Worm (Caenorhabditis elegans) whole organism, young adult: ENCODE measurements around the gene col-14.
A peak's percentile ranks its signal among the peaks of the same experiment; 100 is the strongest.

Source experiments
- B0336.3 ChIP-seq: fragments of 200-800 bp; sonication (Bioruptor generic); IDR thresholded peaks from 2 replicates; pipeline ENCODE4 v1.3.6; 2022; ENCODE audit warnings: missing genetic modification characterization, missing compliant biosample characterization
- C17E4.6 ChIP-seq: fragments of 200-800 bp; sonication (Bioruptor generic); IDR thresholded peaks from 2 replicates; pipeline ENCODE4 v1.3.6; 2022; ENCODE audit warnings: missing genetic modification reagents, missing genetic modification characterization, missing compliant biosample characterization
- F22D6.2 ChIP-seq: sonication (generic microtip); optimal IDR thresholded peaks from 2 replicates; lab custom pipeline; 2016; ENCODE audit warnings: mild to moderate bottlenecking, missing genetic modification characterization, missing compliant biosample characterization
- F55B11.4 ChIP-seq: sonication (generic microtip); optimal IDR thresholded peaks from 2 replicates; lab custom pipeline; 2016; ENCODE audit warnings: missing compliant biosample characterization, missing genetic modification characterization, borderline replicate concordance; ENCODE audit not compliant: insufficient read depth
- F57C9.4 ChIP-seq: sonication (generic microtip); optimal IDR thresholded peaks from 2 replicates; lab custom pipeline; 2017; ENCODE audit warnings: mild to moderate bottlenecking, missing genetic modification characterization, missing compliant biosample characterization
- K11D2.4 ChIP-seq: fragments of 200-800 bp; sonication (Bioruptor generic); IDR thresholded peaks from 2 replicates; pipeline ENCODE4 v1.3.6; 2022; ENCODE audit warnings: missing genetic modification reagents, missing genetic modification characterization, missing compliant biosample characterization
- T26A5.8 ChIP-seq: sonication (generic microtip); optimal IDR thresholded peaks from 2 replicates; lab custom pipeline; 2016; ENCODE audit warnings: missing genetic modification characterization, missing compliant biosample characterization
- Y53F4B.3 ChIP-seq: fragments of 200-800 bp; sonication (Bioruptor generic); IDR thresholded peaks from 2 replicates; pipeline ENCODE4 v1.3.6; 2022; ENCODE audit warnings: missing genetic modification reagents, missing genetic modification characterization, missing compliant biosample characterization
- Y79H2A.3 ChIP-seq: fragments of 200-800 bp; sonication (Bioruptor generic); conservative IDR thresholded peaks from 2 replicates; pipeline ENCODE4 v1.3.6; 2022; ENCODE audit warnings: missing genetic modification reagents, missing genetic modification characterization, missing compliant biosample characterization
- akir-1 ChIP-seq: fragments of 200-800 bp; sonication (Bioruptor generic); optimal IDR thresholded peaks from 2 replicates; lab custom pipeline; 2018; ENCODE audit warnings: mild to moderate bottlenecking, missing genetic modification characterization, moderate library complexity, missing compliant biosample characterization
- ama-1 ChIP-seq, 3 experiments: fragments of 150-350 bp in 1 of 3; sonication (generic microtip) in 2 of 3; optimal IDR thresholded peaks; 2 replicates each; lab custom pipeline; 2014 to 2018; ENCODE audit warnings: missing biosample characterization in 2 of 3, missing genetic modification characterization in 2 of 3, missing genetic modification reagents in 2 of 3
- aptf-3 ChIP-seq: fragments of 200-800 bp; sonication (Bioruptor generic); IDR thresholded peaks from 2 replicates; pipeline ENCODE4 v1.3.6; 2022; ENCODE audit warnings: missing genetic modification characterization, missing compliant biosample characterization
- athp-1 ChIP-seq: sonication (generic microtip); optimal IDR thresholded peaks from 2 replicates; lab custom pipeline; 2017; ENCODE audit warnings: mild to moderate bottlenecking, missing genetic modification characterization, missing compliant biosample characterization
- attf-5 ChIP-seq: fragments of 200-800 bp; sonication (Bioruptor generic); optimal IDR thresholded peaks from 2 replicates; lab custom pipeline; 2018; ENCODE audit warnings: mild to moderate bottlenecking, missing genetic modification characterization, missing compliant biosample characterization
- attf-6 ChIP-seq: fragments of 200-800 bp; sonication (Bioruptor generic); IDR thresholded peaks from 2 replicates; pipeline ENCODE4 v1.3.6; 2022; ENCODE audit warnings: missing genetic modification reagents, missing genetic modification characterization, missing compliant biosample characterization
- bed-1 ChIP-seq: fragments of 200-800 bp; sonication (Bioruptor generic); IDR thresholded peaks from 2 replicates; pipeline ENCODE4 v1.3.6; 2022; ENCODE audit warnings: missing genetic modification reagents, missing genetic modification characterization, missing compliant biosample characterization
- bed-2 ChIP-seq: fragments of 200-800 bp; sonication (Bioruptor generic); IDR thresholded peaks from 2 replicates; pipeline ENCODE4 v1.3.6; 2022; ENCODE audit warnings: missing genetic modification reagents, missing genetic modification characterization, missing compliant biosample characterization
- ceh-100 ChIP-seq: fragments of 200-800 bp; sonication (Bioruptor generic); IDR thresholded peaks from 2 replicates; pipeline ENCODE4 v1.3.6; 2022; ENCODE audit warnings: missing genetic modification reagents, missing genetic modification characterization, missing compliant biosample characterization
- ceh-40 ChIP-seq: fragments of 200-800 bp; sonication (Bioruptor generic); IDR thresholded peaks from 2 replicates; pipeline ENCODE4 v1.3.6; 2022; ENCODE audit warnings: missing genetic modification characterization, missing compliant biosample characterization
- ceh-91 ChIP-seq: fragments of 200-800 bp; sonication (Bioruptor generic); IDR thresholded peaks from 2 replicates; pipeline ENCODE4 v1.3.6; 2022; ENCODE audit warnings: missing genetic modification reagents, missing genetic modification characterization, missing compliant biosample characterization
- chd-7 ChIP-seq: sonication (generic microtip); optimal IDR thresholded peaks from 2 replicates; lab custom pipeline; 2016; ENCODE audit warnings: mild to moderate bottlenecking, missing genetic modification characterization, moderate library complexity, missing compliant biosample characterization
- die-1 ChIP-seq: sonication (generic microtip); optimal IDR thresholded peaks from 2 replicates; lab custom pipeline; 2016; ENCODE audit warnings: missing genotype, mild to moderate bottlenecking, missing genetic modification characterization, missing compliant biosample characterization
- efl-1 ChIP-seq: fragments of 150-350 bp; optimal IDR thresholded peaks from 2 replicates; lab custom pipeline; 2014; ENCODE audit warnings: missing biosample characterization, missing genetic modification reagents, missing genetic modification characterization
- egrh-3 ChIP-seq: fragments of 200-800 bp; sonication (Bioruptor generic); IDR thresholded peaks from 2 replicates; pipeline ENCODE4 v1.3.6; 2022; ENCODE audit warnings: missing genetic modification reagents, missing genetic modification characterization, missing compliant biosample characterization
- fkh-3 ChIP-seq: sonication (generic microtip); optimal IDR thresholded peaks from 2 replicates; lab custom pipeline; 2016; ENCODE audit warnings: mild to moderate bottlenecking, missing genetic modification characterization, missing compliant biosample characterization
- gei-17 ChIP-seq: fragments of 200-800 bp; sonication (Bioruptor generic); optimal IDR thresholded peaks from 2 replicates; lab custom pipeline; 2018; ENCODE audit warnings: mild to moderate bottlenecking, missing genetic modification characterization, missing compliant biosample characterization
- hmg-20 ChIP-seq: fragments of 200-800 bp; sonication (Bioruptor generic); IDR thresholded peaks from 2 replicates; pipeline ENCODE4 v1.3.6; 2022; ENCODE audit warnings: missing genetic modification reagents, missing genetic modification characterization, missing compliant biosample characterization
- hrde-1 ChIP-seq: sonication (generic microtip); optimal IDR thresholded peaks from 2 replicates; lab custom pipeline; 2016; ENCODE audit warnings: missing genetic modification characterization, mild to moderate bottlenecking, missing compliant biosample characterization, moderate library complexity, missing genotype, missing genetic modification reagents, borderline replicate concordance
- hsf-1 ChIP-seq: fragments of 200-800 bp; sonication (Bioruptor generic); IDR thresholded peaks from 2 replicates; pipeline ENCODE4 v1.3.6; 2022; ENCODE audit warnings: missing genetic modification reagents, missing genetic modification characterization, missing compliant biosample characterization
- madf-6 ChIP-seq: fragments of 200-800 bp; sonication (Bioruptor generic); IDR thresholded peaks from 2 replicates; pipeline ENCODE4 v1.3.6; 2022; ENCODE audit warnings: missing genetic modification reagents, missing genetic modification characterization, missing compliant biosample characterization
- mel-28 ChIP-seq: sonication (generic microtip); optimal IDR thresholded peaks from 2 replicates; lab custom pipeline; 2016; ENCODE audit warnings: borderline replicate concordance, mild to moderate bottlenecking, missing genetic modification characterization, missing compliant biosample characterization
- nhr-179 ChIP-seq: sonication (generic microtip); optimal IDR thresholded peaks from 2 replicates; lab custom pipeline; 2016; ENCODE audit warnings: mild to moderate bottlenecking, missing genetic modification characterization, missing compliant biosample characterization
- nhr-27 ChIP-seq: fragments of 200-800 bp; sonication (Bioruptor generic); optimal IDR thresholded peaks from 2 replicates; lab custom pipeline; 2018; ENCODE audit warnings: mild to moderate bottlenecking, missing genetic modification characterization, moderate library complexity, missing compliant biosample characterization
- pha-4 ChIP-seq: fragments of 150-350 bp; sonication (generic microtip); optimal IDR thresholded peaks from 2 replicates; lab custom pipeline; 2014; ENCODE audit warnings: missing biosample characterization, missing genetic modification reagents, missing genetic modification characterization
- sdz-38 ChIP-seq: sonication (generic microtip); optimal IDR thresholded peaks from 2 replicates; lab custom pipeline; 2016; ENCODE audit warnings: missing genotype, missing genetic modification characterization, missing compliant biosample characterization
- sea-2 ChIP-seq: fragments of 200-800 bp; sonication (Bioruptor generic); IDR thresholded peaks from 2 replicates; pipeline ENCODE4 v1.3.6; 2022; ENCODE audit warnings: missing genetic modification characterization, missing compliant biosample characterization
- unc-130 ChIP-seq: sonication (generic microtip); optimal IDR thresholded peaks from 2 replicates; lab custom pipeline; 2016; ENCODE audit warnings: missing genetic modification reagents, missing genetic modification characterization, missing compliant biosample characterization
- zfh-2 ChIP-seq: fragments of 200-800 bp; sonication (Bioruptor generic); conservative IDR thresholded peaks from 2 replicates; pipeline ENCODE4 v1.3.6; 2022; ENCODE audit warnings: missing genetic modification reagents, missing genetic modification characterization, missing compliant biosample characterization
- zim-3 ChIP-seq: sonication (generic microtip); optimal IDR thresholded peaks from 2 replicates; lab custom pipeline; 2017; ENCODE audit warnings: mild to moderate bottlenecking, missing genetic modification characterization, moderate library complexity, missing compliant biosample characterization
- ztf-18 ChIP-seq: sonication (generic microtip); optimal IDR thresholded peaks from 2 replicates; lab custom pipeline; 2016; ENCODE audit warnings: missing genotype, mild to moderate bottlenecking, missing genetic modification characterization, missing compliant biosample characterization
- ztf-25 ChIP-seq: fragments of 200-800 bp; sonication (Bioruptor generic); IDR thresholded peaks from 2 replicates; pipeline ENCODE4 v1.3.6; 2022; ENCODE audit warnings: missing genetic modification reagents, missing genetic modification characterization, missing compliant biosample characterization
- ztf-28 ChIP-seq: fragments of 200-800 bp; sonication (Bioruptor generic); IDR thresholded peaks from 2 replicates; pipeline ENCODE4 v1.3.6; 2022; ENCODE audit warnings: missing genetic modification reagents, missing genetic modification characterization, missing compliant biosample characterization

col-14 gene

ce11 chrIV:7789521-7789949, 36.3 kb downstream of the col-14 start, which contains the start of gene imp-3 (continued):
- no peak for TF ChIP-seq die-1 (tag; lab: Kevin White, UChicago)
- TF ChIP-seq akir-1, result no peak
- no peak for TF ChIP-seq F22D6.2 (tag; lab: Kevin White, UChicago)
- no peak for TF ChIP-seq nhr-179 (tag; lab: Kevin White, UChicago)
- TF ChIP-seq ceh-91, result peak; percentile 15; the same call in 1 of the 2 replicates
- TF ChIP-seq ztf-25 (GFP tag; lab: Robert Waterston, UW), result 0 out of 2 replicates have a peak, but pooled peaks have one; percentile 66
- peak; percentile 72 for TF ChIP-seq madf-6 (GFP tag; lab: Robert Waterston, UW)
- TF ChIP-seq attf-5 (GFP tag; lab: Kevin White, UChicago), result peak; percentile 74
- TF ChIP-seq sea-2 (GFP tag; lab: Robert Waterston, UW), result no peak
- no peak for TF ChIP-seq egrh-3 (GFP tag; lab: Robert Waterston, UW)
- TF ChIP-seq gei-17 (GFP tag; lab: Kevin White, UChicago), result peak; percentile 1
- TF ChIP-seq zfh-2 (GFP tag; lab: Robert Waterston, UW), result no peak
- no peak for TF ChIP-seq T26A5.8 (tag; lab: Kevin White, UChicago)
- no peak for TF ChIP-seq bed-2
- TF ChIP-seq chd-7 (tag; lab: Kevin White, UChicago), result peak; percentile 75
- peak; percentile 88 for TF ChIP-seq athp-1 (tag; lab: Kevin White, UChicago)
- TF ChIP-seq fkh-3 (tag; lab: Kevin White, UChicago), result no peak
- peak; percentile 80 for TF ChIP-seq B0336.3
- TF ChIP-seq K11D2.4, result peak; percentile 61
- TF ChIP-seq hsf-1 (GFP tag; lab: Robert Waterston, UW), result peak; percentile 75
- TF ChIP-seq mel-28 (tag; lab: Kevin White, UChicago), result no peak
- TF ChIP-seq F57C9.4 (tag; lab: Kevin White, UChicago), result peak; percentile 53
- peak; percentile 81 for TF ChIP-seq Y79H2A.3
- TF ChIP-seq efl-1 (GFP tag; lab: Kevin White, UChicago), result no peak
- peak; percentile 60 for TF ChIP-seq ceh-100 (GFP tag; lab: Robert Waterston, UW)
- no peak for TF ChIP-seq nhr-27 (tag; lab: Kevin White, UChicago)
- peak; percentile 11 for TF ChIP-seq unc-130 (GFP tag; lab: Kevin White, UChicago)
- TF ChIP-seq Y53F4B.3 (GFP tag; lab: Robert Waterston, UW), result no peak
- no peak for TF ChIP-seq F55B11.4
- TF ChIP-seq pha-4 (tag; lab: Kevin White, UChicago), result peak; percentile 71
- peak; percentile 70 for TF ChIP-seq hrde-1
- TF ChIP-seq aptf-3 (GFP tag; lab: Robert Waterston, UW), result peak; percentile 35; the same call in 1 of the 2 replicates
- no peak for TF ChIP-seq sdz-38 (tag; lab: Kevin White, UChicago)
- no peak; the same call in 1 of the 2 replicates for TF ChIP-seq attf-6 (GFP tag; lab: Robert Waterston, UW)
- TF ChIP-seq hmg-20 (GFP tag; lab: Robert Waterston, UW), result 0 out of 2 replicates have a peak, but pooled peaks have one; percentile 46
- no peak for TF ChIP-seq bed-1 (GFP tag; lab: Robert Waterston, UW)
- TF ChIP-seq ceh-40 (GFP tag; lab: Robert Waterston, UW), result peak; percentile 76
- peak; percentile 95 for TF ChIP-seq ama-1 (optimal IDR thresholded peaks at IDR 0.05; lab: Kevin White, UChicago)
- TF ChIP-seq ama-1 (GFP tag; optimal IDR thresholded peaks at IDR 0.05; lab: Kevin White, UChicago), result peak; percentile 51 to 81
- TF ChIP-seq ztf-28, result 0 out of 2 replicates have a peak, but pooled peaks have one; percentile 35
- peak; percentile 66 for TF ChIP-seq zim-3 (tag; lab: Kevin White, UChicago)
- TF ChIP-seq C17E4.6 (GFP tag; lab: Robert Waterston, UW), result peak; percentile 54; the same call in 1 of the 2 replicates
- TF ChIP-seq ztf-18 (tag; lab: Kevin White, UChicago), result peak; percentile 18
